Fruit fly (Drosophila melanogaster): ENCODE data around the gene CG4911.

DNA sequence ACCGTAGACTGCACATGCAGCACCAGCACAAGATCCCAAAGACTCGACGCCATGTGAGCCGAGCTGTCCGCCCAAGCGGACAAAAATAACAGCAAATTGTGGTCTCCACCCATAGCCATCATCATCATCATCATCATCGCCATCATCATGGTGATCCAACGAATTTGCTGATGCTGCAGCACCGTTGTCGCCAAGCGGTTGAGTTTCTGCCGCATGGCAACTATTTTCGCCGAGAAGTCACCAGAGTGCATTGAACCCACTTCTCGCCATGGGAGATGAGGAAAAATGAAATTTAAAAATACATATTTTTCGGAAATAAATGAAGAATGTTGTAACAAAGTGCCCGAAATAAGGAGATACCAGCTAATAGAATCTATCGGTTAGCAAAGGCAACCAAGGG is 11.1 kb downstream of the CG4911 start:
- TF ChIP-seq row (GFP tag; IDR thresholded peaks at IDR 0.05) = no peak
- no peak for TF ChIP-seq hth (optimal IDR thresholded peaks at IDR 0.05)
- TF ChIP-seq CG2116 (GFP tag; optimal IDR thresholded peaks at IDR 0.05) = no peak
- TF ChIP-seq CG34376 (GFP tag; optimal IDR thresholded peaks at IDR 0.05) = no peak
- no peak for TF ChIP-seq CG8765 (GFP tag; IDR thresholded peaks at IDR 0.05)
- no peak for TF ChIP-seq Max (GFP tag; optimal IDR thresholded peaks at IDR 0.05)
- TF ChIP-seq CG34422 (GFP tag; IDR thresholded peaks at IDR 0.05) = no peak
- no peak for TF ChIP-seq Chrac-16 (GFP tag; optimal IDR thresholded peaks at IDR 0.05)
